Fruit fly (Drosophila melanogaster) whole organism, embryonic: Measurements from ENCODE around the gene Cyp4d14.

ENCODE experiments used
- Bgb ChIP-seq: fragments of 200-800 bp; sonication (Bioruptor generic); IDR thresholded peaks from 2 replicates; pipeline ENCODE4 v1.3.6; 2022; ENCODE audit warnings: missing biosample characterization, missing genetic modification characterization; ENCODE audit not compliant: partially characterized antibody
- CG11085 ChIP-seq: fragments of 200-800 bp; sonication (Bioruptor generic); IDR thresholded peaks from 2 replicates; pipeline ENCODE4 v1.3.6; 2022; ENCODE audit warnings: missing biosample characterization, missing genetic modification characterization
- CG12104 ChIP-seq: fragments of 200-800 bp; sonication (Bioruptor generic); optimal IDR thresholded peaks from 3 replicates; lab custom pipeline; 2016; ENCODE audit warnings: missing biosample characterization, missing genetic modification characterization
- CG13123 ChIP-seq: fragments of 200-800 bp; sonication (Bioruptor generic); optimal IDR thresholded peaks from 2 replicates; lab custom pipeline; 2016; ENCODE audit warnings: missing biosample characterization, missing genetic modification characterization
- CG14965 ChIP-seq: fragments of 200-800 bp; sonication (Bioruptor generic); optimal IDR thresholded peaks from 2 replicates; lab custom pipeline; 2016; ENCODE audit warnings: missing biosample characterization, missing genetic modification characterization, borderline replicate concordance
- CG15479 ChIP-seq: fragments of 200-800 bp; sonication (Bioruptor generic); optimal IDR thresholded peaks from 3 replicates; lab custom pipeline; 2019; ENCODE audit warnings: missing biosample characterization, mild to moderate bottlenecking, missing genetic modification characterization, moderate library complexity
- CG16813 ChIP-seq: fragments of 200-800 bp; sonication (Bioruptor generic); IDR thresholded peaks from 3 replicates; pipeline ENCODE4 v1.3.6; 2022; ENCODE audit warnings: missing biosample characterization, missing genetic modification characterization; ENCODE audit not compliant: partially characterized antibody
- CG17328 ChIP-seq: fragments of 200-800 bp; sonication (Bioruptor generic); IDR thresholded peaks from 2 replicates; pipeline ENCODE4 v1.3.6; 2022; ENCODE audit warnings: missing biosample characterization, missing genetic modification characterization
- CG1792 ChIP-seq: fragments of 200-800 bp; sonication (Bioruptor generic); optimal IDR thresholded peaks from 2 replicates; lab custom pipeline; 2016; ENCODE audit warnings: missing biosample characterization, missing genetic modification characterization
- CG2120 ChIP-seq: fragments of 200-800 bp; sonication (Bioruptor generic); optimal IDR thresholded peaks from 3 replicates; lab custom pipeline; 2016; ENCODE audit warnings: missing biosample characterization, missing genetic modification characterization
- CG2129 ChIP-seq: fragments of 200-800 bp; sonication (Bioruptor generic); IDR thresholded peaks from 2 replicates; pipeline ENCODE4 v1.3.6; 2022; ENCODE audit warnings: missing biosample characterization, missing genetic modification characterization; ENCODE audit not compliant: partially characterized antibody
- CG3726 ChIP-seq: fragments of 200-800 bp; sonication (Bioruptor generic); IDR thresholded peaks from 3 replicates; pipeline ENCODE4, ENCODE4 v1.3.6; 2022; ENCODE audit warnings: missing biosample characterization, missing genetic modification characterization
- CG3847 ChIP-seq: fragments of 200-800 bp; sonication (Bioruptor generic); IDR thresholded peaks from 2 replicates; pipeline ENCODE4 v1.3.6; 2022; ENCODE audit warnings: missing biosample characterization, missing genetic modification characterization
- CG5953 ChIP-seq: fragments of 200-800 bp; sonication (Bioruptor generic); IDR thresholded peaks from 2 replicates; pipeline ENCODE4 v1.3.6; 2022; ENCODE audit warnings: missing biosample characterization, missing genetic modification characterization
- CG6791 ChIP-seq: fragments of 200-800 bp; sonication (Bioruptor generic); IDR thresholded peaks from 3 replicates; pipeline ENCODE4 v1.3.6; 2022; ENCODE audit warnings: missing biosample characterization, missing genetic modification characterization; ENCODE audit not compliant: partially characterized antibody
- CG8281 ChIP-seq: fragments of 200-800 bp; sonication (Bioruptor generic); optimal IDR thresholded peaks from 2 replicates; lab custom pipeline; 2018; ENCODE audit warnings: missing biosample characterization, mild to moderate bottlenecking, missing genetic modification characterization, moderate library complexity
- CG8765 ChIP-seq: fragments of 200-800 bp; sonication (Bioruptor generic); IDR thresholded peaks from 2 replicates; pipeline ENCODE4 v1.3.6; 2022; ENCODE audit warnings: missing biosample characterization, missing genetic modification characterization
- CG8924 ChIP-seq: fragments of 200-800 bp; optimal IDR thresholded peaks from 3 replicates; lab custom pipeline; 2019; ENCODE audit warnings: missing biosample characterization, mild to moderate bottlenecking, missing genetic modification characterization, moderate library complexity
- CG9215 ChIP-seq: fragments of 200-800 bp; sonication (Bioruptor generic); IDR thresholded peaks from 2 replicates; pipeline ENCODE4 v1.3.6; 2022; ENCODE audit warnings: missing biosample characterization, missing genetic modification characterization
- Deaf1 ChIP-seq: fragments of 200-800 bp; optimal IDR thresholded peaks from 3 replicates; lab custom pipeline; 2019; ENCODE audit warnings: missing biosample characterization, mild to moderate bottlenecking, missing genetic modification characterization, moderate library complexity
- ERR ChIP-seq: fragments of 200-800 bp; sonication (Bioruptor generic); optimal IDR thresholded peaks from 2 replicates; lab custom pipeline; 2016; ENCODE audit warnings: missing biosample characterization, missing genetic modification characterization
- GATAe ChIP-seq: fragments of 200-800 bp; sonication (Bioruptor generic); conservative IDR thresholded peaks from 2 replicates; pipeline ENCODE4 v1.3.6; 2022; ENCODE audit warnings: missing biosample characterization, missing genetic modification characterization
- H15 ChIP-seq: fragments of 200-800 bp; sonication (Bioruptor generic); IDR thresholded peaks from 3 replicates; pipeline ENCODE4 v1.3.6; 2022; ENCODE audit warnings: missing biosample characterization, missing genetic modification characterization
- HmgZ ChIP-seq: fragments of 200-800 bp; sonication (Bioruptor generic); optimal IDR thresholded peaks from 2 replicates; lab custom pipeline; 2018; ENCODE audit warnings: missing biosample characterization, mild to moderate bottlenecking, missing genetic modification characterization
- NfI ChIP-seq: fragments of 200-800 bp; sonication (Bioruptor generic); optimal IDR thresholded peaks from 3 replicates; lab custom pipeline; 2018; ENCODE audit warnings: missing biosample characterization, mild to moderate bottlenecking, missing genetic modification characterization, moderate library complexity
- Six4 ChIP-seq: fragments of 200-800 bp; sonication (Bioruptor generic); optimal IDR thresholded peaks from 2 replicates; lab custom pipeline; 2016; ENCODE audit warnings: missing biosample characterization, missing genetic modification characterization
- Vsx1 ChIP-seq: fragments of 200-800 bp; sonication (Bioruptor generic); optimal IDR thresholded peaks from 2 replicates; lab custom pipeline; 2017; ENCODE audit warnings: missing biosample characterization, mild to moderate bottlenecking, missing genetic modification characterization, missing genetic modification reagents
- YL-1 ChIP-seq: fragments of 200-800 bp; sonication (Bioruptor generic); optimal IDR thresholded peaks from 3 replicates; lab custom pipeline; 2017; ENCODE audit warnings: missing biosample characterization, mild to moderate bottlenecking, missing genetic modification characterization
- ash1 ChIP-seq: fragments of 200-800 bp; sonication (Bioruptor generic); optimal IDR thresholded peaks from 2 replicates; lab custom pipeline; 2018; ENCODE audit warnings: missing biosample characterization, mild to moderate bottlenecking, missing genetic modification characterization
- bbx ChIP-seq: fragments of 200-800 bp; sonication (Bioruptor generic); IDR thresholded peaks from 2 replicates; pipeline ENCODE4 v1.3.6; 2022; ENCODE audit warnings: missing biosample characterization, missing genetic modification characterization; ENCODE audit not compliant: partially characterized antibody
- cad ChIP-seq: fragments of >200 bp; optimal IDR thresholded peaks from 2 replicates; lab custom pipeline; 2017; ENCODE audit warnings: missing biosample characterization, missing genetic modification characterization
- cato ChIP-seq: fragments of 200-800 bp; sonication (Bioruptor generic); optimal IDR thresholded peaks from 2 replicates; lab custom pipeline; 2016; ENCODE audit warnings: missing biosample characterization, missing genetic modification characterization, borderline replicate concordance
- cg ChIP-seq: fragments of 200-800 bp; sonication (Bioruptor generic); optimal IDR thresholded peaks from 3 replicates; lab custom pipeline; 2019; ENCODE audit warnings: missing biosample characterization, mild to moderate bottlenecking, missing genetic modification characterization, moderate library complexity
- chm ChIP-seq: fragments of 200-800 bp; sonication (Bioruptor generic); IDR thresholded peaks from 2 replicates; pipeline ENCODE4 v1.3.6; 2022; ENCODE audit warnings: missing biosample characterization, missing genetic modification characterization
- crc ChIP-seq: fragments of 200-800 bp; sonication (Bioruptor generic); optimal IDR thresholded peaks from 2 replicates; lab custom pipeline; 2016; ENCODE audit warnings: missing biosample characterization, missing genetic modification characterization
- dimm ChIP-seq: fragments of 200-800 bp; sonication (Bioruptor generic); IDR thresholded peaks from 2 replicates; pipeline ENCODE4 v1.3.6; 2022; ENCODE audit warnings: missing biosample characterization, missing genetic modification characterization
- gt ChIP-seq: fragments of 200-800 bp; sonication (Bioruptor generic); IDR thresholded peaks from 2 replicates; pipeline ENCODE4 v1.3.6; 2022; ENCODE audit warnings: missing biosample characterization, missing genetic modification characterization
- hkb ChIP-seq, 2 experiments: fragments of 200-800 bp in 1 of 2; fragments of >200 bp in 1 of 2; sonication (Bioruptor generic) in 1 of 2; IDR thresholded peaks in 1 of 2; optimal IDR thresholded peaks in 1 of 2; 2 replicates each; pipeline versions ENCODE4 v1.3.6 to Lab custom; 2017 to 2022; ENCODE audit warnings: missing biosample characterization in 1 of 2, missing genetic modification characterization in 1 of 2
- jigr1 ChIP-seq: fragments of 200-800 bp; sonication (Bioruptor generic); IDR thresholded peaks from 3 replicates; pipeline ENCODE4 v1.3.6; 2022; ENCODE audit warnings: missing biosample characterization, missing genetic modification characterization
- mld ChIP-seq: fragments of 200-800 bp; sonication (Bioruptor generic); IDR thresholded peaks from 3 replicates; pipeline ENCODE4 v1.3.6; 2022; ENCODE audit warnings: missing biosample characterization, missing genetic modification characterization; ENCODE audit not compliant: partially characterized antibody
- onecut ChIP-seq: fragments of 200-800 bp; sonication (Bioruptor generic); IDR thresholded peaks from 2 replicates; pipeline ENCODE4 v1.3.6; 2022; ENCODE audit warnings: missing biosample characterization, missing genetic modification characterization
- ranshi ChIP-seq: fragments of 200-800 bp; sonication (Bioruptor generic); IDR thresholded peaks from 2 replicates; pipeline ENCODE4 v1.3.6; 2022; ENCODE audit warnings: missing biosample characterization, missing genetic modification characterization
- salm ChIP-seq: fragments of 200-800 bp; sonication (Bioruptor generic); optimal IDR thresholded peaks from 2 replicates; lab custom pipeline; 2018; ENCODE audit warnings: missing biosample characterization, mild to moderate bottlenecking, missing genetic modification characterization
- shn ChIP-seq: fragments of 200-800 bp; sonication (Bioruptor generic); optimal IDR thresholded peaks from 3 replicates; lab custom pipeline; 2016; ENCODE audit warnings: missing biosample characterization, missing genetic modification characterization
- sr ChIP-seq: fragments of 200-800 bp; sonication (Bioruptor generic); IDR thresholded peaks from 3 replicates; pipeline ENCODE4 v1.3.6; 2022; ENCODE audit warnings: missing biosample characterization, missing genetic modification characterization
- tup ChIP-seq: fragments of 200-800 bp; sonication (Bioruptor generic); optimal IDR thresholded peaks from 2 replicates; lab custom pipeline; 2016; ENCODE audit warnings: missing biosample characterization, mild to moderate bottlenecking, missing genetic modification characterization, moderate library complexity
- zen2 ChIP-seq: fragments of 200-800 bp; sonication (Bioruptor generic); IDR thresholded peaks from 3 replicates; pipeline ENCODE4 v1.3.6; 2022; ENCODE audit warnings: missing biosample characterization, missing genetic modification characterization; ENCODE audit not compliant: partially characterized antibody
- zfh2 ChIP-seq: fragments of 200-800 bp; sonication (Bioruptor generic); optimal IDR thresholded peaks from 2 replicates; lab custom pipeline; 2016; ENCODE audit warnings: missing biosample characterization, missing genetic modification characterization

Cyp4d14 gene

DNA sequence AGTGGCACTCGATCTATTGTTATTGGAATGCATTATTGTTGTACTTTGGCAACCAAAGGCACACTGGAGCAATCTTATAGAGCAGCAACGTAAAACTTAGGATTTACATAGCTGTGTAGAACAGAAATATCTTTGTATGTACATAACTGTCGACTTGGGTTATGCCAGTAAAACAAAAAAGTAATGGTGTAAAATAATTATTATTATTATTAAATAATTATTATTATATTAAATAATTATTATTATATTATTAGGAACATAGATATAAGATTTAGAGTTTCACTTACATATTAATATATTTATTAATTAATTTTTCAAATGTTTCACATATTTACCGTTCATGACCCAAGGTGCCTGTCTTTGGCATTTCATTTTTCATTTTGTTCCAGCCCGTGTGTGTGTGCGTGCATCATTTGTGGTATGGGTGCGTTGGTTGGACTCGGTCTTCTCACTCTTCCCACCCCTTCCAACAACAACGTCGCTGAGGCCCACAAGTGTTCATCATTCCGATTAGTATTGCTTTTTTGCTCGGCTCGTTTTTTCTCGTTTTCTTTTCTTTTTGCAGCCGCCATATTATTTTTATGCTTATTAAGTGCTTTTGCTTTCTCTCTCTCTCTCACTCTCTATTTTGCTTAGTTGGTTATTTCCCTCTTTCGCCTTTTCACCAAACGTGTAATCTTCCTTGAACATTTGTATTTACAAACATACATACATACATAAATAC is 51.0 kb downstream of the Cyp4d14 start (continued):
- TF ChIP-seq CG13123 (GFP tag; lab: Kevin White, UChicago) (peak; percentile 87), CG12104 (GFP tag; lab: Kevin White, UChicago) (peak; percentile 97), shn (peak; percentile 81), cato (GFP tag; lab: Kevin White, UChicago) (peak; percentile 81), CG14965 (GFP tag; lab: Kevin White, UChicago) (peak; percentile 15), cad (GFP tag; lab: Kevin White, UChicago) (peak; percentile 2), NfI (GFP tag; lab: Kevin White, UChicago) (peak; percentile 98), cg (GFP tag; lab: Kevin White, UChicago) (peak; percentile 77), dimm (GFP tag; lab: Robert Waterston, UW) (peak; percentile 85), chm (GFP tag; lab: Robert Waterston, UW) (peak; percentile 69; the same call in 1 of the 2 replicates), gt (GFP tag; lab: Robert Waterston, UW) (peak; percentile 83), CG2129 (GFP tag; lab: Robert Waterston, UW) (no peak), CG16813 (peak; percentile 37), zfh2 (peak; percentile 86), tup (peak; percentile 91), onecut (peak; percentile 75), YL-1 (GFP tag; lab: Kevin White, UChicago) (peak; percentile 94), Deaf1 (peak; percentile 81), jigr1 (GFP tag; lab: Robert Waterston, UW) (peak; percentile 88; the same call in 2 of the 3 replicates), CG3847 (GFP tag; lab: Robert Waterston, UW) (peak; percentile 93), GATAe (GFP tag; lab: Robert Waterston, UW) (0 out of 2 replicates have a peak, but pooled peaks have one; percentile 13), Vsx1 (peak; percentile 95), CG3726 (GFP tag; lab: Robert Waterston, UW) (peak; percentile 90), CG8281 (tag; lab: Kevin White, UChicago) (peak; percentile 91), CG11085 (GFP tag; lab: Robert Waterston, UW) (peak; percentile 85), ERR (GFP tag; lab: Kevin White, UChicago) (no peak), CG9215 (peak; percentile 92), CG2120 (GFP tag; lab: Kevin White, UChicago) (peak; percentile 86), salm (tag; lab: Kevin White, UChicago) (peak; percentile 96), hkb (optimal IDR thresholded peaks at IDR 0.05; lab: Kevin White, UChicago) (no peak), hkb (GFP tag; IDR thresholded peaks at IDR 0.05; lab: Robert Waterston, UW) (peak; percentile 93), CG8924 (tag; lab: Kevin White, UChicago) (peak; percentile 99), sr (GFP tag; lab: Robert Waterston, UW) (peak; percentile 22; the same call in 1 of the 3 replicates), CG17328 (GFP tag; lab: Robert Waterston, UW) (peak; percentile 90), HmgZ (tag; lab: Kevin White, UChicago) (peak; percentile 81), CG8765 (GFP tag; lab: Robert Waterston, UW) (peak; percentile 85), CG15479 (GFP tag; lab: Kevin White, UChicago) (peak; percentile 64), crc (GFP tag; lab: Kevin White, UChicago) (peak; percentile 34), CG5953 (GFP tag; lab: Robert Waterston, UW) (peak; percentile 81), Bgb (GFP tag; lab: Robert Waterston, UW) (no peak), H15 (peak; percentile 90), Six4 (peak; percentile 96), zen2 (no peak), ranshi (GFP tag; lab: Robert Waterston, UW) (peak; percentile 90), bbx (no peak), CG6791 (GFP tag; lab: Robert Waterston, UW) (0 out of 3 replicates have a peak, but pooled peaks have one; percentile 38), CG1792 (GFP tag; lab: Kevin White, UChicago) (peak; percentile 73), ash1 (GFP tag; lab: Kevin White, UChicago) (no peak), mld (no peak)
